Worm (Caenorhabditis elegans) whole organism, L2 larva: ENCODE measurements around the gene C27A7.3.

ENCODE experiments used
- ZK546.5 ChIP-seq: sonication (generic microtip); optimal IDR thresholded peaks from 2 replicates; lab custom pipeline; 2017; ENCODE audit warnings: missing biosample characterization, missing genetic modification characterization
- ama-1 ChIP-seq: fragments of 150-350 bp; optimal IDR thresholded peaks from 2 replicates; lab custom pipeline; 2018; ENCODE audit warnings: inconsistent platforms
- egl-27 ChIP-seq: sonication (generic microtip); optimal IDR thresholded peaks from 3 replicates; lab custom pipeline; 2017; ENCODE audit warnings: missing biosample characterization, missing genetic modification reagents, missing genetic modification characterization
- lin-39 ChIP-seq: fragments of 150-350 bp; optimal IDR thresholded peaks from 2 replicates; lab custom pipeline; 2014; ENCODE audit warnings: missing biosample characterization, missing genetic modification reagents, missing genetic modification characterization
- nhr-10 ChIP-seq: sonication (generic microtip); optimal IDR thresholded peaks from 2 replicates; lab custom pipeline; 2017; ENCODE audit warnings: missing biosample characterization, missing genetic modification characterization
- nhr-129 ChIP-seq: fragments of 150-350 bp; optimal IDR thresholded peaks from 2 replicates; lab custom pipeline; 2014; ENCODE audit warnings: missing biosample characterization, missing genetic modification characterization
- nhr-25 ChIP-seq: fragments of 150-350 bp; sonication (generic microtip); optimal IDR thresholded peaks from 3 replicates; lab custom pipeline; 2014; ENCODE audit warnings: missing biosample characterization, missing genetic modification characterization
- sem-4 ChIP-seq: fragments of 150-350 bp; optimal IDR thresholded peaks from 2 replicates; lab custom pipeline; 2014; ENCODE audit warnings: missing biosample characterization, missing genetic modification reagents, missing genetic modification characterization
- snpc-4 ChIP-seq: fragments of 150-350 bp; optimal IDR thresholded peaks from 2 replicates; lab custom pipeline; 2014; ENCODE audit warnings: missing biosample characterization, missing genetic modification characterization
- unc-39 ChIP-seq: fragments of 150-350 bp; optimal IDR thresholded peaks from 2 replicates; lab custom pipeline; 2014; ENCODE audit warnings: missing biosample characterization, missing genetic modification characterization
- zag-1 ChIP-seq: fragments of 150-350 bp; optimal IDR thresholded peaks from 2 replicates; lab custom pipeline; 2014; ENCODE audit warnings: missing biosample characterization, missing genetic modification characterization

ce11 chrV:12167031-12167430 is 26.3 kb downstream of the C27A7.3 start:
- TF ChIP-seq egl-27 (no peak), sem-4 (no peak), nhr-25 (no peak), lin-39 (tag; lab: Kevin White, UChicago) (no peak), snpc-4 (tag; lab: Kevin White, UChicago) (no peak), zag-1 (tag; lab: Kevin White, UChicago) (no peak), ama-1 (lab: Kevin White, UChicago) (no peak), unc-39 (tag; lab: Kevin White, UChicago) (no peak), nhr-129 (tag; lab: Kevin White, UChicago) (no peak), nhr-10 (tag; lab: Kevin White, UChicago) (no peak), ZK546.5 (tag; lab: Kevin White, UChicago) (no peak)
